Worm (Caenorhabditis elegans) whole organism, L1 larva: ENCODE results near the gene mig-15.

ENCODE experiments used
- C16A3.4 ChIP-seq: fragments of 150-350 bp; optimal IDR thresholded peaks from 2 replicates; lab custom pipeline; 2014; ENCODE audit warnings: missing biosample characterization, missing genetic modification characterization
- C34B4.2 ChIP-seq: sonication (generic microtip); optimal IDR thresholded peaks from 2 replicates; lab custom pipeline; 2017; ENCODE audit warnings: mild to moderate bottlenecking, missing genetic modification characterization, missing compliant biosample characterization
- Y116A8C.19 ChIP-seq: sonication (generic microtip); optimal IDR thresholded peaks from 2 replicates; lab custom pipeline; 2016; ENCODE audit warnings: missing compliant biosample characterization, missing genetic modification characterization, borderline replicate concordance
- blmp-1 ChIP-seq: fragments of 150-350 bp; optimal IDR thresholded peaks from 2 replicates; lab custom pipeline; 2014; ENCODE audit warnings: missing biosample characterization, missing genetic modification characterization
- ceh-8 ChIP-seq: fragments of 200-800 bp; sonication (Bioruptor generic); optimal IDR thresholded peaks from 2 replicates; lab custom pipeline; 2018; ENCODE audit warnings: mild to moderate bottlenecking, missing genetic modification characterization, moderate library complexity, missing compliant biosample characterization
- ceh-82 ChIP-seq, 3 experiments: fragments of 150-350 bp in 1 of 3; sonication (generic microtip) in 2 of 3; optimal IDR thresholded peaks; 2 replicates each; lab custom pipeline; 2014 to 2017; ENCODE audit warnings: missing biosample characterization in 3 of 3, missing genetic modification characterization in 3 of 3
- dpl-1 ChIP-seq, 3 experiments: fragments of 150-350 bp in 2 of 3; sonication (generic microtip) in 1 of 3; optimal IDR thresholded peaks; 2 replicates each; lab custom pipeline; 2014 to 2017; ENCODE audit warnings: missing biosample characterization in 3 of 3, missing genetic modification characterization in 3 of 3, missing genetic modification reagents in 3 of 3
- dsc-1 ChIP-seq: sonication (generic microtip); optimal IDR thresholded peaks from 2 replicates; lab custom pipeline; 2016; ENCODE audit warnings: mild to moderate bottlenecking, missing genetic modification characterization, missing compliant biosample characterization
- efl-1 ChIP-seq, 4 experiments: fragments of 150-350 bp; optimal IDR thresholded peaks in 3 of 4; peaks in 1 of 4; 1 replicate in 1 of 4; 2 replicates in 3 of 4; lab custom pipeline; 2014; ENCODE audit warnings: missing biosample characterization in 2 of 4, missing genetic modification characterization in 2 of 4, missing genetic modification reagents in 2 of 4
- efl-3 ChIP-seq: fragments of 200-800 bp; sonication (Bioruptor generic); optimal IDR thresholded peaks from 2 replicates; lab custom pipeline; 2018; ENCODE audit warnings: mild to moderate bottlenecking, missing genetic modification characterization, missing compliant biosample characterization
- egl-27 ChIP-seq, 2 experiments: fragments of 150-350 bp in 1 of 2; sonication (generic microtip); optimal IDR thresholded peaks; 3 replicates each; lab custom pipeline; 2017 to 2018; ENCODE audit warnings: missing biosample characterization in 2 of 2, missing genetic modification characterization in 2 of 2, missing genetic modification reagents in 2 of 2
- elt-2 ChIP-seq: sonication (generic microtip); optimal IDR thresholded peaks from 2 replicates; lab custom pipeline; 2016; ENCODE audit warnings: missing genetic modification characterization, mild to moderate bottlenecking, inconsistent platforms, missing compliant biosample characterization, missing genetic modification reagents
- elt-3 ChIP-seq, 6 experiments: fragments of 150-350 bp in 1 of 6; sonication (generic microtip); optimal IDR thresholded peaks; 2 replicates each; lab custom pipeline; 2017 to 2018; ENCODE audit warnings: missing biosample characterization in 6 of 6, missing genetic modification characterization in 6 of 6, inconsistent platforms in 1 of 6
- fkh-4 ChIP-seq: sonication (generic microtip); optimal IDR thresholded peaks from 2 replicates; lab custom pipeline; 2016; ENCODE audit warnings: missing compliant biosample characterization, missing genetic modification characterization, borderline replicate concordance
- fkh-8 ChIP-seq: sonication (generic microtip); optimal IDR thresholded peaks from 2 replicates; lab custom pipeline; 2016; ENCODE audit warnings: mild to moderate bottlenecking, missing genetic modification characterization, missing compliant biosample characterization
- hlh-4 ChIP-seq: sonication (generic microtip); optimal IDR thresholded peaks from 2 replicates; lab custom pipeline; 2016; ENCODE audit warnings: mild to moderate bottlenecking, missing genetic modification characterization, missing compliant biosample characterization
- hpl-2 ChIP-seq: fragments of 150-350 bp; optimal IDR thresholded peaks from 2 replicates; lab custom pipeline; 2014; ENCODE audit warnings: missing biosample characterization, missing genetic modification reagents, missing genetic modification characterization
- irx-1 ChIP-seq: sonication (generic microtip); optimal IDR thresholded peaks from 2 replicates; lab custom pipeline; 2016; ENCODE audit warnings: missing genetic modification characterization, missing compliant biosample characterization
- isw-1 ChIP-seq: fragments of 200-800 bp; sonication (Bioruptor generic); IDR thresholded peaks from 2 replicates; pipeline ENCODE4 v1.3.6; 2022; ENCODE audit warnings: missing genetic modification characterization, missing compliant biosample characterization
- lin-13 ChIP-seq: fragments of 150-350 bp; optimal IDR thresholded peaks from 2 replicates; lab custom pipeline; 2014; ENCODE audit warnings: missing biosample characterization, missing genetic modification reagents, missing genetic modification characterization
- lin-14 ChIP-seq: fragments of 200-800 bp; sonication (Bioruptor generic); optimal IDR thresholded peaks from 2 replicates; lab custom pipeline; 2018; ENCODE audit warnings: mild to moderate bottlenecking, missing genetic modification characterization, moderate library complexity, missing compliant biosample characterization
- lin-35 ChIP-seq, 2 experiments: fragments of 150-350 bp; optimal IDR thresholded peaks; 2 replicates each; lab custom pipeline; 2014; ENCODE audit warnings: missing biosample characterization in 2 of 2, missing genetic modification characterization in 2 of 2, missing genetic modification reagents in 2 of 2
- lin-39 ChIP-seq: fragments of 150-350 bp; optimal IDR thresholded peaks from 2 replicates; lab custom pipeline; 2014; ENCODE audit warnings: missing biosample characterization, missing genetic modification reagents, missing genetic modification characterization
- lsy-2 ChIP-seq, 2 experiments: fragments of 150-350 bp; optimal IDR thresholded peaks; 2 replicates each; lab custom pipeline; 2014; ENCODE audit warnings: missing biosample characterization in 2 of 2, missing genetic modification characterization in 2 of 2
- mdl-1 ChIP-seq, 2 experiments: fragments of 150-350 bp; optimal IDR thresholded peaks; 2 replicates each; lab custom pipeline; 2014 to 2017; ENCODE audit warnings: missing biosample characterization in 2 of 2, missing genetic modification characterization in 2 of 2, inconsistent platforms in 1 of 2
- mep-1 ChIP-seq: fragments of 150-350 bp; optimal IDR thresholded peaks from 2 replicates; lab custom pipeline; 2014; ENCODE audit warnings: missing biosample characterization, missing genetic modification characterization
- nhr-19 ChIP-seq: fragments of 200-800 bp; sonication (Bioruptor generic); conservative IDR thresholded peaks from 2 replicates; pipeline ENCODE4 v1.3.6; 2022; ENCODE audit warnings: missing genetic modification characterization, missing compliant biosample characterization
- nhr-20 ChIP-seq: sonication (generic microtip); optimal IDR thresholded peaks from 2 replicates; lab custom pipeline; 2016; ENCODE audit warnings: mild to moderate bottlenecking, missing genetic modification characterization, missing compliant biosample characterization
- nhr-47 ChIP-seq: sonication (generic microtip); optimal IDR thresholded peaks from 2 replicates; lab custom pipeline; 2016; ENCODE audit warnings: mild to moderate bottlenecking, missing genetic modification characterization, moderate library complexity, missing compliant biosample characterization
- nhr-71 ChIP-seq: sonication (generic microtip); optimal IDR thresholded peaks from 2 replicates; lab custom pipeline; 2016; ENCODE audit warnings: mild to moderate bottlenecking, missing genetic modification characterization, moderate library complexity, missing compliant biosample characterization
- nhr-76 ChIP-seq: sonication (generic microtip); optimal IDR thresholded peaks from 2 replicates; lab custom pipeline; 2017; ENCODE audit warnings: missing biosample characterization, missing genetic modification characterization
- nhr-77 ChIP-seq: fragments of 150-350 bp; optimal IDR thresholded peaks from 2 replicates; lab custom pipeline; 2014; ENCODE audit warnings: missing biosample characterization, missing genetic modification characterization
- nhr-85 ChIP-seq: sonication (generic microtip); peaks from one replicate; lab custom pipeline; 2016; ENCODE audit warnings: missing genetic modification characterization, inconsistent platforms, missing compliant biosample characterization
- pag-3 ChIP-seq: sonication (generic microtip); optimal IDR thresholded peaks from 2 replicates; lab custom pipeline; 2017; ENCODE audit warnings: missing genetic modification characterization, mild to moderate bottlenecking, missing compliant biosample characterization, antibody characterized with exemption, borderline replicate concordance; ENCODE audit not compliant: insufficient read depth
- pax-3 ChIP-seq: fragments of 200-800 bp; sonication (Bioruptor generic); optimal IDR thresholded peaks from 2 replicates; lab custom pipeline; 2018; ENCODE audit warnings: mild to moderate bottlenecking, missing genetic modification characterization, moderate library complexity, missing compliant biosample characterization
- snpc-4 ChIP-seq: fragments of 150-350 bp; optimal IDR thresholded peaks from 2 replicates; lab custom pipeline; 2014; ENCODE audit warnings: missing biosample characterization, missing genetic modification characterization
- snu-23 ChIP-seq: sonication (generic microtip); optimal IDR thresholded peaks from 2 replicates; lab custom pipeline; 2016; ENCODE audit warnings: missing genetic modification characterization, missing compliant biosample characterization
- sup-37 ChIP-seq: fragments of 200-800 bp; sonication (Bioruptor generic); optimal IDR thresholded peaks from 2 replicates; lab custom pipeline; 2018; ENCODE audit warnings: mild to moderate bottlenecking, missing genetic modification characterization, missing compliant biosample characterization
- tbx-2 ChIP-seq: sonication (generic microtip); optimal IDR thresholded peaks from 2 replicates; lab custom pipeline; 2016; ENCODE audit warnings: missing genetic modification characterization, missing compliant biosample characterization
- unc-130 ChIP-seq: fragments of 150-350 bp; optimal IDR thresholded peaks from 2 replicates; lab custom pipeline; 2017; ENCODE audit warnings: missing biosample characterization, missing genetic modification characterization, inconsistent platforms
- unc-30 ChIP-seq: sonication (generic microtip); optimal IDR thresholded peaks from 2 replicates; lab custom pipeline; 2017; ENCODE audit warnings: missing biosample characterization, missing genetic modification characterization
- vab-15 ChIP-seq: sonication (generic microtip); optimal IDR thresholded peaks from 2 replicates; lab custom pipeline; 2017; ENCODE audit warnings: missing genotype, mild to moderate bottlenecking, missing genetic modification characterization, missing compliant biosample characterization
- xbp-1 ChIP-seq: sonication (generic microtip); optimal IDR thresholded peaks from 2 replicates; lab custom pipeline; 2016; ENCODE audit warnings: missing genetic modification characterization, missing compliant biosample characterization
- zag-1 ChIP-seq: fragments of 150-350 bp; optimal IDR thresholded peaks from 2 replicates; lab custom pipeline; 2014; ENCODE audit warnings: missing biosample characterization, missing genetic modification characterization
- zip-4 ChIP-seq: fragments of 200-800 bp; sonication (Bioruptor generic); optimal IDR thresholded peaks from 2 replicates; lab custom pipeline; 2018; ENCODE audit warnings: mild to moderate bottlenecking, missing genetic modification characterization, moderate library complexity, missing compliant biosample characterization

Gene mig-15

ce11 chrX:10391174-10391573 is 37.3 kb downstream of the mig-15 start:
- peak; percentile 19 for TF ChIP-seq nhr-20
- TF ChIP-seq blmp-1, result peak; percentile 86
- no peak for TF ChIP-seq elt-2 (tag; lab: Kevin White, UChicago)
- peak; percentile 74 for TF ChIP-seq lin-14 (GFP tag; lab: Kevin White, UChicago)
- no peak for TF ChIP-seq irx-1 (tag; lab: Kevin White, UChicago)
- TF ChIP-seq egl-27 (tag; optimal IDR thresholded peaks at IDR 0.05; lab: Kevin White, UChicago), result no peak
- no peak for TF ChIP-seq efl-1 (optimal IDR thresholded peaks at IDR 0.05; lab: Kevin White, UChicago)
- TF ChIP-seq efl-1 (GFP tag; optimal IDR thresholded peaks at IDR 0.05 in 1 of 2; lab: Kevin White, UChicago), result peak in 1 of 2 experiments; percentile 84
- TF ChIP-seq nhr-85, result peak; percentile 72
- TF ChIP-seq nhr-71, result peak; percentile 1
- no peak for TF ChIP-seq Y116A8C.19 (tag; lab: Kevin White, UChicago)
- TF ChIP-seq efl-3, result no peak
- TF ChIP-seq zag-1 (tag; lab: Kevin White, UChicago), result no peak
- peak; percentile 39 for TF ChIP-seq snu-23
- no peak for TF ChIP-seq pag-3 (tag; lab: Kevin White, UChicago)
- peak; percentile 4 for TF ChIP-seq C16A3.4 (tag; lab: Kevin White, UChicago)
- TF ChIP-seq xbp-1 (tag; lab: Kevin White, UChicago), result peak; percentile 4
- TF ChIP-seq C34B4.2, result no peak
- peak in 1 of 6 experiments; percentile 38 for TF ChIP-seq elt-3 (tag; optimal IDR thresholded peaks at IDR 0.05; lab: Kevin White, UChicago)
- TF ChIP-seq ceh-8, result no peak
- TF ChIP-seq fkh-4 (tag; lab: Kevin White, UChicago), result no peak
- TF ChIP-seq lsy-2 (tag; optimal IDR thresholded peaks at IDR 0.05; lab: Kevin White, UChicago), result peak; percentile 0 to 20
- peak; percentile 29 to 40 (median 31) for TF ChIP-seq dpl-1 (GFP tag; optimal IDR thresholded peaks at IDR 0.05; lab: Kevin White, UChicago)
- no peak for TF ChIP-seq nhr-76 (tag; lab: Kevin White, UChicago)
- TF ChIP-seq lin-35 (GFP tag; optimal IDR thresholded peaks at IDR 0.05; lab: Kevin White, UChicago), result peak; percentile 5 to 70
- no peak for TF ChIP-seq ceh-82 (tag; optimal IDR thresholded peaks at IDR 0.05; lab: Kevin White, UChicago)
- TF ChIP-seq mep-1 (tag; lab: Kevin White, UChicago), result peak; percentile 49
- no peak for TF ChIP-seq snpc-4 (tag; lab: Kevin White, UChicago)

ce11 chrX:10386408-10386807 is 42.0 kb downstream of the mig-15 start, which contains the start of gene dyf-6:
dyf-6 (minus strand) TSS chrX:10386508.
- no peak for TF ChIP-seq lin-39 (tag; lab: Kevin White, UChicago)

DNA sequence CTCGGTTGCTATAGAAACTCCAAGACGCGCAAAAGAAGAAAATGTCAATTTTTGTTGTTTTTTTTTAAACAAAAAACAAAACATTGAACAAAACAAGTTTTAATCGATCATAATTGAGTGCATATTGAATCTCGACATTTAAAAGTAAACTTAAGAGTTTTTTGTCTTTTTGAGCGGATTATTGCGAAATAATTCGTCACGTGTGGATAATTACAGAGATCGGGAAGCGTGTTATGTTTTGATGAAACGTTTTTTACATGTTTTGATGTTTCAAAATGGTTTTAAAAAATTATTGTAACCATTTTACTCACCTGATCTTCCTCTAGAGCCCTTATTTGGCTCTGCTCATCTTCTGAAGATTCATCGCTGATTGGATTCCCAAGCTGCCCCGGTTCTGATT is 42.5 kb downstream of the mig-15 start:
- TF ChIP-seq nhr-47 (tag; lab: Kevin White, UChicago) (peak; percentile 8), elt-2 (tag; lab: Kevin White, UChicago) (no peak), nhr-71 (peak; percentile 46), lin-13 (GFP tag; lab: Kevin White, UChicago) (no peak), unc-30 (tag; lab: Kevin White, UChicago) (no peak), nhr-76 (tag; lab: Kevin White, UChicago) (no peak), blmp-1 (no peak), mep-1 (tag; lab: Kevin White, UChicago) (no peak), nhr-85 (peak; percentile 10), pax-3 (no peak), C16A3.4 (tag; lab: Kevin White, UChicago) (no peak), unc-130 (tag; lab: Kevin White, UChicago) (no peak), isw-1 (GFP tag; lab: Robert Waterston, UW) (no peak), snu-23 (no peak), fkh-8 (tag; lab: Kevin White, UChicago) (peak; percentile 62), hpl-2 (GFP tag; lab: Kevin White, UChicago) (no peak), hlh-4 (tag; lab: Kevin White, UChicago) (no peak), nhr-19 (GFP tag; lab: Robert Waterston, UW) (no peak), lin-14 (GFP tag; lab: Kevin White, UChicago) (peak; percentile 24), nhr-77 (tag; lab: Kevin White, UChicago) (no peak), sup-37 (GFP tag; lab: Kevin White, UChicago) (no peak), tbx-2 (tag; lab: Kevin White, UChicago) (no peak), mdl-1 (tag; optimal IDR thresholded peaks at IDR 0.05; lab: Kevin White, UChicago) (no peak), vab-15 (no peak), pag-3 (tag; lab: Kevin White, UChicago) (no peak), zip-4 (peak; percentile 56), lsy-2 (tag; optimal IDR thresholded peaks at IDR 0.05; lab: Kevin White, UChicago) (no peak), dsc-1 (tag; lab: Kevin White, UChicago) (peak; percentile 36)
- TF ChIP-seq, all 84 proteins: peak for 7
